Worm (Caenorhabditis elegans): ENCODE measurements around the gene popl-7.

popl-7 gene

ce11 chrIV:13415739-13416271 lies 45.3 kb downstream of the popl-7 start, which contains the start of the genes pik-1 and aptf-2 (continued):
- TF ChIP-seq F33H1.4 (GFP tag; IDR thresholded peaks at IDR 0.05): peak; percentile 21; the same call in 1 of the 2 replicates
- TF ChIP-seq xnd-1 (tag; optimal IDR thresholded peaks at IDR 0.05): peak; percentile 58
- TF ChIP-seq cebp-1 (GFP tag; IDR thresholded peaks at IDR 0.05): no peak
- no peak for TF ChIP-seq cebp-1 (tag; optimal IDR thresholded peaks at IDR 0.05)
- TF ChIP-seq lsl-1 (GFP tag; optimal IDR thresholded peaks at IDR 0.05): peak; percentile 13
- TF ChIP-seq attf-5 (GFP tag; optimal IDR thresholded peaks at IDR 0.05): no peak
- TF ChIP-seq aptf-3 (GFP tag; IDR thresholded peaks at IDR 0.05): no peak

Measured in whole organism, young adult.